Fruit fly (Drosophila melanogaster) whole organism, wandering third instar larva: ENCODE results near the gene Taf4.

ENCODE experiments used
- Abd-B ChIP-seq: fragments of >200 bp; optimal IDR thresholded peaks from 2 replicates; lab custom pipeline; 2017; ENCODE audit warnings: missing biosample characterization, missing genetic modification characterization
- CG32264 ChIP-seq: fragments of 200-800 bp; sonication (Bioruptor generic); optimal IDR thresholded peaks from 2 replicates; lab custom pipeline; 2016; ENCODE audit warnings: missing biosample characterization, missing genetic modification characterization
- CG9705 ChIP-seq: fragments of 200-800 bp; sonication (Bioruptor generic); optimal IDR thresholded peaks from 2 replicates; lab custom pipeline; 2018; ENCODE audit warnings: missing biosample characterization, mild to moderate bottlenecking, missing genetic modification characterization
- Hr83 ChIP-seq: fragments of 200-300 bp; sonication (Bioruptor generic); optimal IDR thresholded peaks from 2 replicates; lab custom pipeline; 2016; ENCODE audit warnings: missing biosample characterization, mild to moderate bottlenecking, missing genetic modification characterization, moderate library complexity; ENCODE audit not compliant: poor library complexity, severe bottlenecking
- br ChIP-seq: fragments of 200-800 bp; sonication (Bioruptor generic); optimal IDR thresholded peaks from 2 replicates; lab custom pipeline; 2016; ENCODE audit warnings: missing biosample characterization, missing genetic modification characterization
- sage ChIP-seq: fragments of 200-800 bp; sonication (Bioruptor generic); optimal IDR thresholded peaks from 2 replicates; lab custom pipeline; 2016; ENCODE audit warnings: missing biosample characterization, mild to moderate bottlenecking, missing genetic modification characterization
- tai ChIP-seq: sonication (Bioruptor generic); optimal IDR thresholded peaks from 2 replicates; lab custom pipeline; 2016; ENCODE audit warnings: missing biosample characterization, missing genetic modification characterization

dm6 chr3L:16150161-16150538 is 37.1 kb downstream of the Taf4 start:
- no peak for TF ChIP-seq Hr83 (GFP tag; lab: Kevin White, UChicago)
- no peak for TF ChIP-seq tai (GFP tag; lab: Kevin White, UChicago)
- no peak for TF ChIP-seq sage (GFP tag; lab: Kevin White, UChicago)
- TF ChIP-seq CG9705: no peak
- TF ChIP-seq br: no peak
- no peak for TF ChIP-seq CG32264
- no peak for TF ChIP-seq Abd-B
